Worm (Caenorhabditis elegans): ENCODE results near the gene elks-1.

DNA sequence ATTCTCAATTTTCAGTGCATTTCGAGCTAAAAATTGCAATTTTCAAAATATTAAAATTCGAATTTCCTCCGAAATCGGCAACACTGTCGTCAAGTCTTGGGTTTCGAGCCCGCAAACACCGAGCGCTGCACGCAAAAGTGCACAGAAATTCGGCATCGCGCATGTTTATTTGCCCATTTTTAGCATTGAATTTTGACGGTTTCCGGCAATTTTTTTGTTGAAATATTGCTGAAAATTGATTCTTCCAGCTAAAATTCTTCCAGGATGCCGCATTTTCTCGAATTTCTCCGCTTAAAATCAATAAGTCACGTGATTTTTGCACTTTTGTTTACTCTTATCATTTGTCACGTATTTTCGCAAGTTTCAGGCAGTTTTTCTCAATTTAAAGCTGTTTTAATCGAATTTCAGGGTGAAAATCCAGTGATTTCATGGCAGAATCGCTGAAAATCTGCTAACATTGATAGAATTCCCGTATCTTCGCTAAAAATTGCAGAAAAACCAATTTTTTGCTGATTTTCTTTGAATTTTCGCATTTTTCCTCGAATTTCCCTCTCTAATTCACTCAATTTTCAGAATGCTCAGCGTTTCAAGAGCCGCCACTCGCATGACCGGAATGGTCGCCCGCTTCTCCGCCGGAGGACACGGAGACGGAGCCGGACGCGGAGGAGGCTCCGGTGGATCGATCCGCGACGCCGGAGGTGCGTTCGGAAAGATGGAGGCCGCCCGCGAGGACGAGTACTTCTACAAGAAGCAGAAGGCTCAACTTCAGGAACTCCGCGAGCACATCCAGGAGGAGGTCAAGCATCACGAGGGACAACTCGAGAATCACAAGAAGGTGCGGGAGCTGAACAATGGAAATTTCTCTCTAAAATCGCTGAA, 35.7 kb upstream of the elks-1 start, which contains the start of gene mai-2:
- TF ChIP-seq unc-62 (GFP tag; optimal IDR thresholded peaks at IDR 0.05) (no peak), nhr-237 (tag; optimal IDR thresholded peaks at IDR 0.05) (peak; percentile 15)

All from whole organism, mixed stage, embryonic.